Worm (Caenorhabditis elegans) whole organism, young adult: ENCODE data around the gene nstp-3.

Experiments used
- F10E7.11 ChIP-seq: sonication (generic microtip); optimal IDR thresholded peaks from 2 replicates; lab custom pipeline; 2017; ENCODE audit warnings: mild to moderate bottlenecking, missing genetic modification characterization, moderate library complexity, missing compliant biosample characterization
- aptf-2 ChIP-seq: fragments of 200-800 bp; sonication (Bioruptor generic); conservative IDR thresholded peaks from 2 replicates; pipeline ENCODE4 v1.3.6; 2022; ENCODE audit warnings: missing genetic modification reagents, missing genetic modification characterization, missing compliant biosample characterization
- attf-5 ChIP-seq: fragments of 200-800 bp; sonication (Bioruptor generic); optimal IDR thresholded peaks from 2 replicates; lab custom pipeline; 2018; ENCODE audit warnings: mild to moderate bottlenecking, missing genetic modification characterization, missing compliant biosample characterization
- dpl-1 ChIP-seq: fragments of 150-350 bp; optimal IDR thresholded peaks from 2 replicates; lab custom pipeline; 2014; ENCODE audit warnings: missing biosample characterization, missing genetic modification reagents, missing genetic modification characterization
- hrde-1 ChIP-seq: sonication (generic microtip); optimal IDR thresholded peaks from 2 replicates; lab custom pipeline; 2016; ENCODE audit warnings: missing genetic modification characterization, mild to moderate bottlenecking, missing compliant biosample characterization, moderate library complexity, missing genotype, missing genetic modification reagents, borderline replicate concordance
- hsf-1 ChIP-seq: fragments of 200-800 bp; sonication (Bioruptor generic); IDR thresholded peaks from 2 replicates; pipeline ENCODE4 v1.3.6; 2022; ENCODE audit warnings: missing genetic modification reagents, missing genetic modification characterization, missing compliant biosample characterization
- lin-35 ChIP-seq, 3 experiments: fragments of 150-350 bp in 2 of 3; sonication (generic microtip) in 1 of 3; optimal IDR thresholded peaks; 2 replicates each; lab custom pipeline; 2014 to 2018; ENCODE audit warnings: missing biosample characterization in 3 of 3, missing genetic modification characterization in 3 of 3, missing genetic modification reagents in 3 of 3
- mel-28 ChIP-seq: sonication (generic microtip); optimal IDR thresholded peaks from 2 replicates; lab custom pipeline; 2016; ENCODE audit warnings: borderline replicate concordance, mild to moderate bottlenecking, missing genetic modification characterization, missing compliant biosample characterization
- nfya-2 ChIP-seq: fragments of 200-800 bp; sonication (Bioruptor generic); IDR thresholded peaks from 2 replicates; pipeline ENCODE4 v1.3.6; 2022; ENCODE audit warnings: missing genetic modification reagents, missing genetic modification characterization, missing compliant biosample characterization
- nhr-90 ChIP-seq: sonication (generic microtip); optimal IDR thresholded peaks from 2 replicates; lab custom pipeline; 2016; ENCODE audit warnings: missing genotype, mild to moderate bottlenecking, missing genetic modification characterization, missing compliant biosample characterization
- sdz-38 ChIP-seq: sonication (generic microtip); optimal IDR thresholded peaks from 2 replicates; lab custom pipeline; 2016; ENCODE audit warnings: missing genotype, missing genetic modification characterization, missing compliant biosample characterization
- snpc-1.3 ChIP-seq: sonication (generic microtip); optimal IDR thresholded peaks from 2 replicates; lab custom pipeline; 2017; ENCODE audit warnings: missing genetic modification characterization, mild to moderate bottlenecking, missing compliant biosample characterization, antibody characterized with exemption, moderate library complexity, missing genotype, missing genetic modification reagents; ENCODE audit not compliant: insufficient read depth
- snpc-4 ChIP-seq, 5 experiments: fragments of 150-350 bp in 1 of 5; sonication (generic microtip) in 4 of 5; optimal IDR thresholded peaks; 2 replicates each; lab custom pipeline; 2014 to 2018; ENCODE audit warnings: missing genetic modification characterization in 5 of 5, missing biosample characterization in 3 of 5, antibody characterized with exemption in 2 of 5, mild to moderate bottlenecking in 2 of 5, missing compliant biosample characterization in 2 of 5, missing genotype in 2 of 5, moderate library complexity in 2 of 5, missing genetic modification reagents in 1 of 5
- unc-62 ChIP-seq: fragments of 150-350 bp; optimal IDR thresholded peaks from 2 replicates; lab custom pipeline; 2014; ENCODE audit warnings: missing biosample characterization, missing genetic modification reagents, missing genetic modification characterization

DNA sequence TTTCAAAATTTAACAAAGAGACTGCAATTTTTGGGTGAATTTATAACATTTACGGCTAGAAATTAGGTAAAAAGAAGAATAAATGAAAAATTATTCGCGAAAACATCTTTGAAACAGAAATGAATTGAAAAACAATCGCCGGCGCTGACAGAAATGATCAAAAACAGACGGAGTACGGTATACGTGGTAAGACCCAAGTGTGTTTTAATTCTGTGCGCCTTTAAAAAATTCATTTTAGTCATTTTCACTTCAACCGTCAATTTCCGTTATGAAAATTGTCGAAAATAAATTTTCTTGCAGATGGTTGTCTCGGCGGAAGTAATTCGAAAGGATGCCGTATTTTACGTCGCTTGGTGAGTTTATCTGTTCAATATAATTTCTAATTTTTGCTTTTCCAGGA lies 41.8 kb downstream of the nstp-3 start, which contains the start of gene C53A3.3:
- TF ChIP-seq unc-62 (GFP tag; lab: Kevin White, UChicago) (no peak), hrde-1 (tag; lab: Kevin White, UChicago) (no peak), attf-5 (GFP tag; lab: Kevin White, UChicago) (no peak), nfya-2 (no peak), sdz-38 (tag; lab: Kevin White, UChicago) (no peak), aptf-2 (GFP tag; lab: Robert Waterston, UW) (no peak), nhr-90 (tag; lab: Kevin White, UChicago) (no peak), snpc-4 (GFP tag; optimal IDR thresholded peaks at IDR 0.05; lab: Kevin White, UChicago) (no peak), snpc-4 (tag; optimal IDR thresholded peaks at IDR 0.05; lab: Kevin White, UChicago) (no peak), hsf-1 (GFP tag; lab: Robert Waterston, UW) (no peak), mel-28 (no peak), lin-35 (GFP tag; optimal IDR thresholded peaks at IDR 0.05; lab: Kevin White, UChicago) (no peak), snpc-1.3 (tag; lab: Kevin White, UChicago) (no peak), F10E7.11 (tag; lab: Kevin White, UChicago) (no peak), dpl-1 (GFP tag; lab: Kevin White, UChicago) (no peak)
